Worm (Caenorhabditis elegans) whole organism, mixed stage, embryonic: Measurements from ENCODE around the gene ipp-5.

Experiments
- M03D4.4 ChIP-seq: sonication (generic microtip); optimal IDR thresholded peaks from 2 replicates; lab custom pipeline; 2017; ENCODE audit warnings: mild to moderate bottlenecking, missing genetic modification characterization, missing compliant biosample characterization
- bed-3 ChIP-seq: fragments of 200-800 bp; sonication (Bioruptor generic); optimal IDR thresholded peaks from 3 replicates; lab custom pipeline; 2018; ENCODE audit warnings: mild to moderate bottlenecking, missing genetic modification characterization, moderate library complexity, missing compliant biosample characterization
- blmp-1 ChIP-seq: fragments of 150-350 bp; optimal IDR thresholded peaks from 2 replicates; lab custom pipeline; 2014; ENCODE audit warnings: missing biosample characterization, missing genetic modification characterization
- ceh-39 ChIP-seq: fragments of 150-350 bp; optimal IDR thresholded peaks from 2 replicates; lab custom pipeline; 2014; ENCODE audit warnings: missing biosample characterization, missing genetic modification characterization
- ceh-43 ChIP-seq: fragments of 200-800 bp; sonication (Bioruptor generic); optimal IDR thresholded peaks from 2 replicates; lab custom pipeline; 2018; ENCODE audit warnings: mild to moderate bottlenecking, missing genetic modification characterization, moderate library complexity, missing compliant biosample characterization
- ceh-83 ChIP-seq: fragments of 200-800 bp; sonication (Bioruptor generic); optimal IDR thresholded peaks from 2 replicates; lab custom pipeline; 2018; ENCODE audit warnings: mild to moderate bottlenecking, missing genetic modification characterization, missing compliant biosample characterization
- ces-1 ChIP-seq: fragments of 150-350 bp; optimal IDR thresholded peaks from 2 replicates; lab custom pipeline; 2014; ENCODE audit warnings: missing biosample characterization, missing genetic modification reagents, missing genetic modification characterization
- drap-1 ChIP-seq: fragments of 200-800 bp; sonication (Bioruptor generic); optimal IDR thresholded peaks from 3 replicates; lab custom pipeline; 2018; ENCODE audit warnings: mild to moderate bottlenecking, missing genetic modification characterization, missing compliant biosample characterization
- elt-1 ChIP-seq: sonication (generic microtip); optimal IDR thresholded peaks from 2 replicates; lab custom pipeline; 2017; ENCODE audit warnings: missing genetic modification characterization, mild to moderate bottlenecking, missing compliant biosample characterization, antibody characterized with exemption, moderate library complexity, borderline replicate concordance; ENCODE audit not compliant: insufficient read depth
- elt-3 ChIP-seq: fragments of 150-350 bp; optimal IDR thresholded peaks from 2 replicates; lab custom pipeline; 2014; ENCODE audit warnings: missing biosample characterization, missing genetic modification characterization
- flh-1 ChIP-seq: fragments of 200-800 bp; sonication (Bioruptor generic); optimal IDR thresholded peaks from 2 replicates; lab custom pipeline; 2018; ENCODE audit warnings: mild to moderate bottlenecking, missing genetic modification characterization, moderate library complexity, missing compliant biosample characterization
- ham-2 ChIP-seq: fragments of 200-800 bp; sonication (Bioruptor generic); optimal IDR thresholded peaks from 2 replicates; lab custom pipeline; 2018; ENCODE audit warnings: mild to moderate bottlenecking, missing genetic modification characterization, missing compliant biosample characterization
- hlh-1 ChIP-seq: fragments of 150-350 bp; optimal IDR thresholded peaks from 2 replicates; lab custom pipeline; 2014; ENCODE audit warnings: missing biosample characterization, missing genetic modification reagents, missing genetic modification characterization
- lin-13 ChIP-seq: fragments of 150-350 bp; optimal IDR thresholded peaks from 2 replicates; lab custom pipeline; 2014; ENCODE audit warnings: missing biosample characterization, missing genetic modification characterization
- lsy-2 ChIP-seq: fragments of 150-350 bp; optimal IDR thresholded peaks from 2 replicates; lab custom pipeline; 2014; ENCODE audit warnings: missing biosample characterization, missing genetic modification characterization
- mls-2 ChIP-seq: sonication (generic microtip); optimal IDR thresholded peaks from 2 replicates; lab custom pipeline; 2016; ENCODE audit warnings: mild to moderate bottlenecking, missing genetic modification characterization, moderate library complexity, missing compliant biosample characterization
- nhr-12 ChIP-seq: fragments of 150-350 bp; optimal IDR thresholded peaks from 2 replicates; lab custom pipeline; 2014; ENCODE audit warnings: missing biosample characterization, missing genetic modification characterization
- nhr-2 ChIP-seq: fragments of 150-350 bp; optimal IDR thresholded peaks from 2 replicates; lab custom pipeline; 2014; ENCODE audit warnings: missing biosample characterization, missing genetic modification characterization
- nhr-28 ChIP-seq: fragments of 150-350 bp; optimal IDR thresholded peaks from 2 replicates; lab custom pipeline; 2014; ENCODE audit warnings: missing biosample characterization, missing genetic modification characterization
- nhr-76 ChIP-seq: sonication (generic microtip); optimal IDR thresholded peaks from 2 replicates; lab custom pipeline; 2017; ENCODE audit warnings: missing biosample characterization, missing genetic modification characterization
- pha-4 ChIP-seq: fragments of 150-350 bp; optimal IDR thresholded peaks from 2 replicates; lab custom pipeline; 2018; ENCODE audit warnings: missing biosample characterization, missing genetic modification reagents, missing genetic modification characterization
- sptf-1 ChIP-seq: sonication (generic microtip); optimal IDR thresholded peaks from 2 replicates; lab custom pipeline; 2017; ENCODE audit warnings: mild to moderate bottlenecking, missing genetic modification characterization, moderate library complexity, missing compliant biosample characterization
- tbx-8 ChIP-seq: fragments of 200-800 bp; sonication (Bioruptor generic); optimal IDR thresholded peaks from 2 replicates; lab custom pipeline; 2018; ENCODE audit warnings: mild to moderate bottlenecking, missing genetic modification characterization, moderate library complexity, missing compliant biosample characterization
- unc-120 ChIP-seq: sonication (generic microtip); optimal IDR thresholded peaks from 2 replicates; lab custom pipeline; 2017; ENCODE audit warnings: missing genetic modification characterization, missing compliant biosample characterization; ENCODE audit not compliant: poor library complexity, severe bottlenecking
- unc-39 ChIP-seq: fragments of 150-350 bp; optimal IDR thresholded peaks from 2 replicates; lab custom pipeline; 2014; ENCODE audit warnings: missing biosample characterization, missing genetic modification characterization
- zip-8 ChIP-seq: fragments of 150-350 bp; optimal IDR thresholded peaks from 2 replicates; lab custom pipeline; 2014; ENCODE audit warnings: missing biosample characterization, missing genetic modification characterization

ipp-5 gene

DNA sequence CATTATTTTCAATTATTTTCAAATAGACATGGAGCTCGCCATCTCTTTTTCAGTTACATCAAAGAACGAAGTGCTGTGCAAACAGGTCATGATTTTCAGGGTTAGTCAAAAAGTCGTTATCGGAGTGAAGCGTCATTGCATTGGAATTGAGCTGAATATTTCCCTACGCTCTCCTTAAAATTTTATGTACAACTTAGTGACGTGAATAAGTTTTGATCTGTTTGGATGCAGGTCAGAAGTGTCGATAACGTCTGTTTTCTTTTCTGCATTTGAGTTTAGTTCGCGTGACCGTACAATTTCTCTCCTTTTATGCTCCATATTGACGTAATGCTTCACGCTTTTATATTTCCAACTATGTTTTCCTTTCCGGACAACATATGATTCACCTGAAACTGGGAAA is 6.3 kb upstream of the ipp-5 start:
- TF ChIP-seq ceh-83 (GFP tag; lab: Kevin White, UChicago) (no peak), ceh-43 (GFP tag; lab: Kevin White, UChicago) (no peak), ces-1 (GFP tag; lab: Kevin White, UChicago) (no peak), elt-3 (no peak)

DNA sequence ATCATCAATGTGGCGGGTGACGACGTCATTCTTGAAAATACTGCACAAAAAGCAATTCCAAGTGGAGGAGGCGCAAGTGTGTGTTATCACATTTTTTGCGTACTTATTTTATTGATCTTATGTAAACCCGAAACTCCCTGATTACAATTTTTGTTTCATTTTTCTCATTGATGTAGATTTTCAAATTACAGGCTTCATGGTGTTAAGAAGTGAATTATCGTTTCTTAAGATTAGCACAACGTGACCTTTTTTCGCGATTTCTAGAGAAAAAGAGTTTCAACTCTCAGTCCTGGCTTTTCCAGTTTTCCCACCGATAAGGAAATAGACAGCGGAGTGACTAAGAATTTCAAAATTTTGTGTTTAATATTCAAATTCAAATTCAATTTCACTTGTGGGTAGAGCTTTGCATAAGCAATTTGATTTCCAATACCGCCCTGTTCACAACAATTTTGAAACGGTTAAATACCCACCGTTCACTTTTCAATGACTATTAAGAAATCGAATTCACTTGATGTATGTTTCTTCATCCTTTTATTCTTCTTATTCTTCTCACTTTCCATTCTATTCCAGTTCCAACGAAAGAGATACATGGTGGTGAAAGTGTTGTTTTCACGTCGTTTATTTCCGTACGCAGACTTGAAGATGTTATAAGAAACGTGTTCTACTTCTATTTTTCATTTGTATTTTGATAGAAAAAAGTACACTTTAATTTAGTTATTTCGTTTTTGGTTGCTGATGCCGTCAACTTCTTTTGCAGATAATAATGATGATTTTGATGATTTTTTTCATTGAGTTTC is 4.3 kb upstream of the ipp-5 start:
- no peak for TF ChIP-seq hlh-1 (tag; lab: Kevin White, UChicago)
- no peak for TF ChIP-seq nhr-28 (tag; lab: Kevin White, UChicago)
- no peak for TF ChIP-seq unc-39 (tag; lab: Kevin White, UChicago)
- no peak for TF ChIP-seq flh-1 (GFP tag; lab: Kevin White, UChicago)
- TF ChIP-seq nhr-12 (tag; lab: Kevin White, UChicago): no peak
- no peak for TF ChIP-seq ces-1 (GFP tag; lab: Kevin White, UChicago)
- no peak for TF ChIP-seq nhr-2 (tag; lab: Kevin White, UChicago)
- no peak for TF ChIP-seq elt-1 (tag; lab: Kevin White, UChicago)
- TF ChIP-seq, all 35 proteins: peak for 0

DNA sequence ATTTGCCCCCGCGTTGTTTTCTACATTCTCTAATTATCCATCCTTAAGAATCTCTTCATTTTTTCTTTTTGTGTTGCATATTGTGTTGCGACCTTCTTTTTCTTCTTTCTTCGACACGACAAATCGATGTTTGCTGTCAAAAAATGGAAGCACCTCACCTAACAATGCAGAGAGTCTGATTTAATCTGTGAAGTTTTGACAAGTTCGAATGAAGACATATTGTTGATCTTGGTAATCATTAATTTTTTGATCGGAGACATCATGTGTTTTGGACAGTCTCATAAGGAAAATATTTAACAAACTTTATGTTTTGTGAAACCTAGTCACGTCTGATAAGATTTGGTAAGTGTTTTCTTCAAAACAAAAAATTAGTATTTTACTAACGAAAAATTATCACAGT is 2.2 kb upstream of the ipp-5 start:
- TF ChIP-seq ceh-83 (GFP tag; lab: Kevin White, UChicago) (no peak), flh-1 (GFP tag; lab: Kevin White, UChicago) (no peak), hlh-1 (tag; lab: Kevin White, UChicago) (no peak), ces-1 (GFP tag; lab: Kevin White, UChicago) (no peak), ceh-39 (tag; lab: Kevin White, UChicago) (no peak), tbx-8 (no peak), lsy-2 (no peak), blmp-1 (no peak), M03D4.4 (tag; lab: Kevin White, UChicago) (no peak), sptf-1 (no peak), elt-1 (tag; lab: Kevin White, UChicago) (no peak), lin-13 (tag; lab: Kevin White, UChicago) (no peak), drap-1 (no peak)
- TF ChIP-seq, all 35 proteins: peak for 0

DNA sequence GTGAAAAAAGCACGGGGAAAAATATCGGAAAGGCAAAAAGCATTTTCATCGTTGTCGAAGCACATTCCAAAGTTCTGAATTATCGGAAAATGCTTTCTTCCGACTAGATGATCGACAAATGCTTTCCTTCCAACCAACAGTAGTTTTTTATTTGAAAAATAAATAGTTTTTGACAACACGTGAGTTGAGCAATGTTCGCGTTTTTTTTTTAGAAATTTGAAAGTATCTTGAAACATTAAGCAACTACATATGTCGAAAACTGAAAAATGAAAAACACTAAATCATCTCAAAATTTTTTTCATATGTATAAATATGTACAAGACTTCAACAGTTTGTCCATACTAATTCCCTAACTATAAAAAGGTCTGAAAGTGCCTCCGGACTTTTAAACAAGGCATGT is 8.3 kb downstream of the ipp-5 start, which contains the start of gene hsp-25:
hsp-25 (minus strand) TSS at position 101 of the 400 bp plus-strand sequence.
- TF ChIP-seq nhr-76 (tag; lab: Kevin White, UChicago) (no peak), ham-2 (no peak), M03D4.4 (tag; lab: Kevin White, UChicago) (no peak), sptf-1 (no peak), bed-3 (GFP tag; lab: Kevin White, UChicago) (no peak), pha-4 (no peak), nhr-2 (tag; lab: Kevin White, UChicago) (no peak), blmp-1 (no peak), unc-39 (tag; lab: Kevin White, UChicago) (no peak), nhr-12 (tag; lab: Kevin White, UChicago) (no peak)
- TF ChIP-seq, all 35 proteins: peak for 0

DNA sequence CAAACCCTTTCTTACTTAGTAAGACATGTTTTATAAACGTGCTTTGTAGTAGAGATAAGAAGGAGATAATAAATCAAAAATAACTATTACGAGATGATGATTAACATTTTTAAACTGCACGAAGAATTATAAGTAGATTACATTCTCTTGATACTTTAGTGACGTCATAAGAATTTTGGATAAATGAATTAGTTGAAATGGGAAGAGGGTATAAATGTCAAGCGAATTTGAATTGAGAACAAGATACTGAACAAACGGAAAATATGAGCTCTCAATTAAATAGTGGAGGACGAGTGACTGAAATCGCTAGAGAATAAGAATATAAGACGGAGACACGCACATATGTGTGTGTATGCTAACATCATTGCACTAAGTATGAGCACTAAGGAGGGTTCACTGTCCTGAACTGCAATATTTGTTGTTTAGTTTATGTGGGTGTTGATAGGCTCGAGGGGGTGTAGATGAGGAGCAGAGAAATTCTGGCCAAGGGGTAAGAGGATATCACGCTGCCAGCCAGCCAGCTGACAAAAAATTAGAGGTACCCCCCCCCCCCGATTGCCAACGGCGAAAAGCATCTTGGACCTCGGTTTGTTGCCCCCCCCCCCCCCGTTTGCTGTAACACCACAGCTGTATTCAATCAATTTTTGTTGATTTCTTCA is 9.3 kb downstream of the ipp-5 start:
- TF ChIP-seq nhr-12 (tag; lab: Kevin White, UChicago) (no peak), mls-2 (tag; lab: Kevin White, UChicago) (peak; percentile 5), zip-8 (tag; lab: Kevin White, UChicago) (peak; percentile 56), nhr-76 (tag; lab: Kevin White, UChicago) (no peak), unc-120 (tag; lab: Kevin White, UChicago) (peak; percentile 45), sptf-1 (peak; percentile 60), M03D4.4 (tag; lab: Kevin White, UChicago) (peak; percentile 65), ham-2 (no peak), ces-1 (GFP tag; lab: Kevin White, UChicago) (peak; percentile 36)

DNA sequence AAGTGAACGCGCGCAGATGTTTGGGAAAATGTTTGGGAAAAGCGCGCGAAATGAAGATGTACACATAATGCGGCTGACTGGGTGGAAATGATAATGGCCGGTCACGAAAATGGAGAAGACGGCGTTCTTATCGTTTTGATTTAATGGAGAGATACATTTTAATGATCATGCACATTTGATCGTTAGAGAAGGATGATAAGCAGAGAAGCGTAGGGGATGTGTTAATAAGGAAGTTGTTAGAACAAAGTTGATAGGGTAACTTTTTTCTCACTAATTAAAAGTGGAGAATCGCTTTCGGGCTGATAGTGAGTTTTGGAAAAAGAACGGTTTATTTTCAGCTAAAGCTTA is 9.8 kb downstream of the ipp-5 start:
- TF ChIP-seq hlh-1 (tag; lab: Kevin White, UChicago) (peak; percentile 7), unc-120 (tag; lab: Kevin White, UChicago) (no peak)
